Worm (Caenorhabditis elegans): ENCODE results near the gene W07G1.7.

Gene W07G1.7

DNA sequence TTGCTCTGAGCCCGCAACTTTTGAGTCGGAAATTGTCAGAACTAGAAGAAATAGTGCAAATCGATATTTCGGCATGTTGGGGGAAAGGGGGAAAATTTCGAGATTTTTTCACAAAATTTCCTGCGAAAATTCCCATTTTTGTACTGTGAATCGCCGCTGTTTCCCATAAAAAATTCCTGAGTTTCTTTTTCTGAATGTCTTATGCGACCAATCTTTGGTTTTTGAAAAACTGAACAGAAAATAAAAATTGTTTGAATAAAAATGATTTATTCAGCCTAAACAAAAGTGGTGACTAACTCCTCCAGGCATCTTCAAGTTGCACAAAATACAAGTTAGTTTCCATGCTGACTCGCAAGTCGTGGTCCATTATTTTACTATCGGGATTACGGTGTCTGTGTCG lies at the start of gene W07G1.7:
Gene W07G1.7, minus strand, starts transcription at position 101 of the 400 bp plus-strand sequence.
- TF ChIP-seq drap-1 (GFP tag; optimal IDR thresholded peaks at IDR 0.05) (no peak), nhr-76 (tag; optimal IDR thresholded peaks at IDR 0.05) (no peak), elt-3 (tag; optimal IDR thresholded peaks at IDR 0.05) (no peak), blmp-1 (tag; optimal IDR thresholded peaks at IDR 0.05) (no peak), lin-13 (tag; optimal IDR thresholded peaks at IDR 0.05) (no peak), mab-5 (tag; optimal IDR thresholded peaks at IDR 0.05) (no peak), M03D4.4 (tag; optimal IDR thresholded peaks at IDR 0.05) (no peak), nhr-2 (tag; optimal IDR thresholded peaks at IDR 0.05) (no peak), mls-2 (tag; optimal IDR thresholded peaks at IDR 0.05) (no peak), ces-1 (GFP tag; optimal IDR thresholded peaks at IDR 0.05) (no peak), unc-62 (GFP tag; optimal IDR thresholded peaks at IDR 0.05) (no peak), tbx-8 (GFP tag; optimal IDR thresholded peaks at IDR 0.05) (no peak)

DNA sequence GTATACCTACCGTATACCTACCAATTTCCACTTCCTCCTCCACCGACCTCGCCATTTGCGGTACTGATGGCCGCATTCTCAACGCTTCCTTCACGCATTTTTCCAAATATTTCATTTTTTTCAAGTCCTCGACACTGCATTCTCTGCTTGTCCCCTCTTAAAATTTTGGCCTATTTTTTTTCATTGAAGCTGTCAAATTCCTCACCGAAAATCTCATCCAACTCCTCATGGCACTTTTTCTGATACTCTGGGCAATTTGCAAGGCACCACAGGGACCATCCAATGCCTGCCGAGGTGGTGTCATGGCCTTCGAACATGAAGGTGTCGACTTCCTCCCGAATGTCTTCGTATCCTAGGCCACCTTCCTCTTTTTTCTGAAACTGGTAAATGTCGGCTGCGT lies 48.5 kb upstream of the W07G1.7 start:
- TF ChIP-seq mls-2 (tag; optimal IDR thresholded peaks at IDR 0.05) = no peak
- no peak for TF ChIP-seq bed-3 (GFP tag; optimal IDR thresholded peaks at IDR 0.05)
- TF ChIP-seq snpc-4 (tag; optimal IDR thresholded peaks at IDR 0.05) = no peak
- TF ChIP-seq ceh-43 (GFP tag; optimal IDR thresholded peaks at IDR 0.05) = no peak
- no peak for TF ChIP-seq blmp-1 (tag; optimal IDR thresholded peaks at IDR 0.05)
- TF ChIP-seq elt-1 (tag; optimal IDR thresholded peaks at IDR 0.05; ENCODE audit: borderline replicate concordance, insufficient read depth) = no peak
- no peak for TF ChIP-seq nhr-28 (tag; optimal IDR thresholded peaks at IDR 0.05)
- no peak for TF ChIP-seq zip-8 (tag; optimal IDR thresholded peaks at IDR 0.05)

DNA sequence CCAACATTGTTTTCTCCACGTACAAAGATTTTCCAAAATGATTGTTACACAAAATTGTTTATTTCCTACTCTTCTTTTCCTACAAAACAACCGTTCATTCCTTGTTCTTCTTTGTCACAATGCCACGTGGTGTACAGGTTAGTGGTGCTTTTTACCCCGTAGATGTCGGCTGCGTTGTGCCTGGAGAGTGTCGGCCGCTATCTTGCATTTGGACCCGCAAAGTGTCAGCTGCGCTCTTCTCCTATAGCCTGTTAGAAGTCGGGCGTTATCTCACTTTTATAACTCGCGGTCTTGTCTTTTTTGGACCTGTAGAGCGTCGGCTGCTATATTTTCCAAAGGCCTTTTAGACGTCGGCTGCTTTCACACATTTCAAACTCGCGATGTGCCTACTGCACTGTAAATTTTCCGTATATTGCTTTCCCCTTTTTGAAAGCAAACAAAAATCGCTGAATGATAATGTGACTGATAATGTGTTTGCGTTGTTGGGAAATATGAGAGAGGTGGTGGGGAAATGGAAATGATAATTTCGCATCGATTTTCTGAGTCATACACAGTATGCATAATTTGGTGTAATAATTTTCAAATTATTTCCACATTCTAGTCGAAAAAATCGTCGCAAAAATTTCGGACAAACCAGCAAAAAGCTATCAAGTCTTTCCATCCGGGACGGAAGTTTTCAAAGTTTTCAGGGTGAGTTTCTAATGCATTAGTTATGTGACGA lies 44.7 kb upstream of the W07G1.7 start, which contains the start of gene F01D5.8:
Gene F01D5.8, plus strand, starts transcription at position 51 of the 721 bp plus-strand sequence.
- TF ChIP-seq drap-1 (GFP tag; optimal IDR thresholded peaks at IDR 0.05) = no peak
- no peak for TF ChIP-seq pha-4 (tag; optimal IDR thresholded peaks at IDR 0.05)
- TF ChIP-seq hlh-1 (tag; optimal IDR thresholded peaks at IDR 0.05) = no peak
- TF ChIP-seq ceh-39 (tag; optimal IDR thresholded peaks at IDR 0.05) = no peak
- TF ChIP-seq flh-1 (GFP tag; optimal IDR thresholded peaks at IDR 0.05) = no peak
- no peak for TF ChIP-seq bed-3 (GFP tag; optimal IDR thresholded peaks at IDR 0.05)
- no peak for TF ChIP-seq nhr-2 (tag; optimal IDR thresholded peaks at IDR 0.05)
- no peak for TF ChIP-seq nhr-237 (tag; optimal IDR thresholded peaks at IDR 0.05)
- TF ChIP-seq unc-62 (GFP tag; optimal IDR thresholded peaks at IDR 0.05) = no peak
- TF ChIP-seq zip-8 (tag; optimal IDR thresholded peaks at IDR 0.05) = no peak
- TF ChIP-seq lin-32 (GFP tag; optimal IDR thresholded peaks at IDR 0.05) = no peak
- TF ChIP-seq cnd-1 (tag; optimal IDR thresholded peaks at IDR 0.05) = no peak
- TF ChIP-seq blmp-1 (tag; optimal IDR thresholded peaks at IDR 0.05) = no peak
- no peak for TF ChIP-seq M03D4.4 (tag; optimal IDR thresholded peaks at IDR 0.05)
- TF ChIP-seq ztf-11 (tag; optimal IDR thresholded peaks at IDR 0.05) = no peak
- no peak for TF ChIP-seq ceh-43 (GFP tag; optimal IDR thresholded peaks at IDR 0.05)
- TF ChIP-seq mls-2 (tag; optimal IDR thresholded peaks at IDR 0.05) = no peak

DNA sequence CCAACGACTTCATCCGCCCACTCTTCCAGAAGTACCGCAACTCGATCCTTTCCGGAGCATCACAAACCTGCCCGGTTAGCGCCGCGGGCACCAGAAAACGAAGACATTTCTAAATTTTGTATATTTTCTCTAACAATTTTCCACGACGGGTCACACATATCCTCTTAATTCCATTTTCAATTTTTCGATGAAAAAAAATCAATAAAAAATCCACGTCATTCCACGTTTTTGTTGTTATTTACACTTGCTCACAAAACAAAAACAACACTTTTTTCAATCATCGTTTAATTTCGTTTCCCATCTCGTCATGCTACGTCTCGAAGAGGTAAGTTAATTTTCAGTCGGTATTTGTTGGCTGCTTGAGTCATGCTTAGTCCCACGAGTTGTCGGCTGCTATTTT lies 42.2 kb upstream of the W07G1.7 start, which contains the start of gene F01D5.7:
Gene F01D5.7, plus strand, starts transcription at position 301 of the 400 bp plus-strand sequence.
- TF ChIP-seq mab-5 (tag; optimal IDR thresholded peaks at IDR 0.05) = no peak
- TF ChIP-seq cnd-1 (tag; optimal IDR thresholded peaks at IDR 0.05) = no peak
- no peak for TF ChIP-seq elt-1 (tag; optimal IDR thresholded peaks at IDR 0.05; ENCODE audit: borderline replicate concordance, insufficient read depth)
- no peak for TF ChIP-seq ceh-39 (tag; optimal IDR thresholded peaks at IDR 0.05)
- no peak for TF ChIP-seq pha-4 (tag; optimal IDR thresholded peaks at IDR 0.05)
- TF ChIP-seq nhr-2 (tag; optimal IDR thresholded peaks at IDR 0.05) = no peak
- TF ChIP-seq zip-8 (tag; optimal IDR thresholded peaks at IDR 0.05) = no peak

DNA sequence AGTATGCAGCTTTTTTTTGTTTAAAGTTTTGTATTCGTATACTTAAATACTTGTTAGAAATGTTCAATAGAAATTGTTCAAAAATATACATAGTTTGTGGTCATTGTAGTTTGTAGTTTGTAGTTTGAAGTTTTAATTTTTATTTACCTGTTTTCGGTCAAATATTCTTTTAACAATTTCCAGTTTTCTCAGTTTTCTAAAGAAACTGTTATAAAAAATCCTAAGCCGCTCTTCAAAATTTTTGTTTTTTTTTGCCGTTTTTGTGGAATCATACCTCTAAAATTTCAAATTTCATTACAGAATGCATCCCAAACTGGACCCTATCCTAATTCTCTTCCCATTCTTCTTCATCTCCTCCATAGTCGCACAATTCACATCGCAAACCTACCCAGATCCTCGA lies 40.1 kb upstream of the W07G1.7 start, which contains the start of gene F01D5.6:
Gene F01D5.6, plus strand, starts transcription at position 301 of the 400 bp plus-strand sequence.
- no peak for TF ChIP-seq unc-39 (tag; optimal IDR thresholded peaks at IDR 0.05)
- TF ChIP-seq cnd-1 (tag; optimal IDR thresholded peaks at IDR 0.05) = no peak
- no peak for TF ChIP-seq zip-8 (tag; optimal IDR thresholded peaks at IDR 0.05)
- no peak for TF ChIP-seq drap-1 (GFP tag; optimal IDR thresholded peaks at IDR 0.05)
- TF ChIP-seq bed-3 (GFP tag; optimal IDR thresholded peaks at IDR 0.05) = no peak
- no peak for TF ChIP-seq elt-3 (tag; optimal IDR thresholded peaks at IDR 0.05)
- no peak for TF ChIP-seq mls-2 (tag; optimal IDR thresholded peaks at IDR 0.05)
- TF ChIP-seq elt-1 (tag; optimal IDR thresholded peaks at IDR 0.05; ENCODE audit: borderline replicate concordance, insufficient read depth) = no peak
- TF ChIP-seq ces-1 (GFP tag; optimal IDR thresholded peaks at IDR 0.05) = no peak
- no peak for TF ChIP-seq nhr-237 (tag; optimal IDR thresholded peaks at IDR 0.05)
- TF ChIP-seq nhr-2 (tag; optimal IDR thresholded peaks at IDR 0.05) = no peak
- TF ChIP-seq ztf-11 (tag; optimal IDR thresholded peaks at IDR 0.05) = no peak
- TF ChIP-seq ceh-39 (tag; optimal IDR thresholded peaks at IDR 0.05) = no peak
- no peak for TF ChIP-seq flh-1 (GFP tag; optimal IDR thresholded peaks at IDR 0.05)
- no peak for TF ChIP-seq unc-62 (GFP tag; optimal IDR thresholded peaks at IDR 0.05)
- no peak for TF ChIP-seq nhr-12 (tag; optimal IDR thresholded peaks at IDR 0.05)
- TF ChIP-seq pha-4 (tag; optimal IDR thresholded peaks at IDR 0.05) = no peak

All from whole organism, mixed stage, embryonic.